Fruit fly (Drosophila melanogaster) Kc167 (cell line): ENCODE results near the gene Rev1.

Experiments
- Myc ChIP-seq: fragments of >200 bp; optimal IDR thresholded peaks from 2 replicates; lab custom pipeline; 2017; ENCODE audit warnings: missing external identifiers
- Sin3A ChIP-seq: fragments of >200 bp; optimal IDR thresholded peaks from 2 replicates; lab custom pipeline; 2018; ENCODE audit warnings: missing external identifiers
- h ChIP-seq: fragments of >200 bp; optimal IDR thresholded peaks from 3 replicates; lab custom pipeline; 2018; ENCODE audit warnings: missing external identifiers
- insv ChIP-seq: fragments of >200 bp; optimal IDR thresholded peaks from 3 replicates; lab custom pipeline; 2018; ENCODE audit warnings: missing external identifiers
- psq ChIP-seq: fragments of >200 bp; optimal IDR thresholded peaks from 2 replicates; lab custom pipeline; 2017; ENCODE audit warnings: missing external identifiers
- ttk ChIP-seq: sonication (Bioruptor generic); optimal IDR thresholded peaks from 2 replicates; lab custom pipeline; 2017; ENCODE audit warnings: missing external identifiers

The Rev1 gene

dm6 chr3L:704661-705543, 50.7 kb downstream of the Rev1 start:
- TF ChIP-seq psq (lab: Kevin White, UChicago): no peak
- TF ChIP-seq Myc (lab: Kevin White, UChicago): no peak
- no peak for TF ChIP-seq ttk (lab: Kevin White, UChicago)
- no peak for TF ChIP-seq Sin3A
- no peak for TF ChIP-seq insv (lab: Kevin White, UChicago)
- no peak for TF ChIP-seq h (lab: Kevin White, UChicago)
